Worm (Caenorhabditis elegans) whole organism, early embryonic: ENCODE measurements around the gene ugt-64.

Experiments used
- B0310.2 ChIP-seq: sonication (generic microtip); optimal IDR thresholded peaks from 2 replicates; lab custom pipeline; 2016; ENCODE audit warnings: mild to moderate bottlenecking, missing genetic modification characterization, missing compliant biosample characterization
- F13C5.2 ChIP-seq: sonication (generic microtip); optimal IDR thresholded peaks from 2 replicates; lab custom pipeline; 2017; ENCODE audit warnings: mild to moderate bottlenecking, missing genetic modification characterization, inconsistent platforms, missing compliant biosample characterization
- aly-1 ChIP-seq: sonication (generic microtip); optimal IDR thresholded peaks from 2 replicates; lab custom pipeline; 2016; ENCODE audit warnings: missing genetic modification characterization, missing compliant biosample characterization
- ama-1 ChIP-seq: fragments of 150-350 bp; optimal IDR thresholded peaks from 2 replicates; lab custom pipeline; 2014
- ceh-13 ChIP-seq: fragments of 200-800 bp; sonication (Bioruptor generic); optimal IDR thresholded peaks from 2 replicates; lab custom pipeline; 2018; ENCODE audit warnings: mild to moderate bottlenecking, missing genetic modification characterization, missing compliant biosample characterization
- ceh-36 ChIP-seq: sonication (generic microtip); optimal IDR thresholded peaks from 2 replicates; lab custom pipeline; 2016; ENCODE audit warnings: missing genetic modification characterization, inconsistent platforms, missing compliant biosample characterization
- ets-7 ChIP-seq: sonication (generic microtip); optimal IDR thresholded peaks from 2 replicates; lab custom pipeline; 2016; ENCODE audit warnings: missing genotype, missing genetic modification characterization, missing compliant biosample characterization
- hmbx-1 ChIP-seq: sonication (generic microtip); optimal IDR thresholded peaks from 2 replicates; lab custom pipeline; 2016; ENCODE audit warnings: mild to moderate bottlenecking, missing genetic modification characterization, missing compliant biosample characterization
- pes-1 ChIP-seq: fragments of 200-800 bp; sonication (Bioruptor generic); IDR thresholded peaks from 2 replicates; pipeline ENCODE4 v1.3.6; 2022; ENCODE audit warnings: missing genetic modification reagents, missing genetic modification characterization, missing compliant biosample characterization
- sea-1 ChIP-seq: fragments of 200-800 bp; sonication (Bioruptor generic); conservative IDR thresholded peaks from 2 replicates; pipeline ENCODE4 v1.3.6; 2022; ENCODE audit warnings: missing genetic modification characterization, missing compliant biosample characterization
- tbx-11 ChIP-seq: fragments of 200-800 bp; sonication (Bioruptor generic); IDR thresholded peaks from 2 replicates; pipeline ENCODE4 v1.3.6; 2022; ENCODE audit warnings: missing genetic modification characterization, missing compliant biosample characterization
- tbx-37 ChIP-seq: fragments of 200-800 bp; sonication (Bioruptor generic); conservative IDR thresholded peaks from 2 replicates; pipeline ENCODE4 v1.3.6; 2022; ENCODE audit warnings: missing genetic modification reagents, missing genetic modification characterization, missing compliant biosample characterization
- tra-4 ChIP-seq: sonication (generic microtip); optimal IDR thresholded peaks from 2 replicates; lab custom pipeline; 2017; ENCODE audit warnings: missing genetic modification characterization, missing compliant biosample characterization

ce11 chrV:3476228-3476627 lies 29.9 kb downstream of the ugt-64 start:
- TF ChIP-seq ama-1 = no peak
- TF ChIP-seq tbx-11 (GFP tag; lab: Robert Waterston, UW) = no peak
- TF ChIP-seq tra-4 (tag; lab: Kevin White, UChicago) = no peak
- TF ChIP-seq sea-1 (GFP tag; lab: Robert Waterston, UW) = no peak
- no peak for TF ChIP-seq ceh-36
- no peak for TF ChIP-seq aly-1 (tag; lab: Kevin White, UChicago)
- TF ChIP-seq F13C5.2 (tag; lab: Kevin White, UChicago) = no peak
- TF ChIP-seq hmbx-1 (tag; lab: Kevin White, UChicago) = no peak
- TF ChIP-seq ets-7 (tag; lab: Kevin White, UChicago) = no peak
- no peak for TF ChIP-seq tbx-37 (GFP tag; lab: Robert Waterston, UW)
- no peak for TF ChIP-seq pes-1 (GFP tag; lab: Robert Waterston, UW)
- no peak for TF ChIP-seq ceh-13 (GFP tag; lab: Kevin White, UChicago)
- TF ChIP-seq B0310.2 (tag; lab: Kevin White, UChicago) = no peak
